Worm (Caenorhabditis elegans): Measurements from ENCODE around the gene R11D1.3.
A peak's percentile ranks its signal among the peaks of the same experiment; 100 is the strongest.

Gene R11D1.3

DNA sequence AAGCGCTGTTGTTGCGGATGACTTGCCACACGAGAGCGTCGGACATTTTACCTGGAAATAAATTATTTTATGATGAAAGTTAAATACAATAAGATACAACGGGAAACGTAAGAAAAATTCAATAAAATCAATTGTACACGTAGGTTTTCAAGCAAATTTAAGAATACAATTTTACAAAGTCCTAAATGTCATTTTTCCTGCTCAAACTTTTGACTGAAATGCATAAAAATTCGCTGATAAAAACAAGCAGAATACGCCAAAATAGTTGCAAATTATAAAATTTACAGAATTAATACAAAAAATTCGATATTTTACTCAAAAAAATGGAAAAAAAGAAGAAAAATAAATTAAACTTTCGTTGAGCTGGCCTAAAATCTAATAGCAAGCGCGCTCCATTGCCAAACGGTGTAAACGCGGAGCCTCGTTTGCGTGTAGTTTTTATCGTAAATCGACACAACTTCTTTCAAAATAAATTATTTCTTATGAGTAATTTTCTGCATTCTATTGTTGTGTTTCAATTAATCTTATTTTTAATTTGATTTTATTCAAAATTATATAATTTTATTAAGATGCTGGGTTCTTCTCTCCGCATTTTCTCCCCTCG, 16.3 kb upstream of the R11D1.3 start, which contains the start of the genes rpl-28 and mrpl-49 (continued):
- TF ChIP-seq ZK546.5 (tag; optimal IDR thresholded peaks at IDR 0.05) (no peak), fkh-2 (tag; optimal IDR thresholded peaks at IDR 0.05) (no peak), hmg-11 (tag; optimal IDR thresholded peaks at IDR 0.05) (peak; percentile 40), egl-27 (tag; optimal IDR thresholded peaks at IDR 0.05) (no peak), tbx-2 (tag; optimal IDR thresholded peaks at IDR 0.05) (peak; percentile 10), pha-4 (tag; optimal IDR thresholded peaks at IDR 0.05) (peak; percentile 98), unc-39 (tag; optimal IDR thresholded peaks at IDR 0.05) (no peak)

ce11 chrV:12727104-12727637, 15.3 kb upstream of the R11D1.3 start, which contains the start of gene R11D1.13:
Gene R11D1.13, plus strand, starts transcription at chrV:12727154.
- TF ChIP-seq nhr-12 (tag; optimal IDR thresholded peaks at IDR 0.05) (no peak), fos-1 (tag; optimal IDR thresholded peaks at IDR 0.05) (no peak), nhr-11 (tag; optimal IDR thresholded peaks at IDR 0.05) (no peak), daf-12 (tag; optimal IDR thresholded peaks at IDR 0.05) (no peak), egl-27 (tag; optimal IDR thresholded peaks at IDR 0.05) (no peak), nhr-28 (tag; optimal IDR thresholded peaks at IDR 0.05) (no peak), unc-62 (GFP tag; optimal IDR thresholded peaks at IDR 0.05) (no peak), unc-39 (tag; optimal IDR thresholded peaks at IDR 0.05) (no peak), nfya-1 (tag; optimal IDR thresholded peaks at IDR 0.05; ENCODE audit: insufficient read depth) (no peak), nhr-76 (tag; optimal IDR thresholded peaks at IDR 0.05) (no peak), nhr-237 (tag; optimal IDR thresholded peaks at IDR 0.05) (no peak), ceh-9 (tag; optimal IDR thresholded peaks at IDR 0.05) (no peak), snpc-4 (tag; optimal IDR thresholded peaks at IDR 0.05) (no peak), eor-1 (tag; optimal IDR thresholded peaks at IDR 0.05) (no peak), ceh-16 (tag; optimal IDR thresholded peaks at IDR 0.05) (no peak)

- TF ChIP-seq aly-2 (tag; optimal IDR thresholded peaks at IDR 0.05) (no peak), mml-1 (tag; optimal IDR thresholded peaks at IDR 0.05) (no peak), lin-15B (tag; optimal IDR thresholded peaks at IDR 0.05) (no peak)
Measured at ce11 chrV:12725893-12726292, 14.0 kb upstream of the R11D1.3 start, which contains the start of gene R11D1.12. Gene R11D1.12, minus strand, starts transcription at chrV:12725993.

- TF ChIP-seq ZK546.5 (tag; optimal IDR thresholded peaks at IDR 0.05) (no peak), nhr-43 (tag; optimal IDR thresholded peaks at IDR 0.05; ENCODE audit: poor library complexity, severe bottlenecking) (no peak), mdl-1 (tag; optimal IDR thresholded peaks at IDR 0.05) (no peak), mml-1 (tag; optimal IDR thresholded peaks at IDR 0.05) (no peak), egl-27 (tag; optimal IDR thresholded peaks at IDR 0.05) (no peak), tbx-2 (tag; optimal IDR thresholded peaks at IDR 0.05) (no peak), zag-1 (tag; optimal IDR thresholded peaks at IDR 0.05) (no peak), skn-1 (tag; optimal IDR thresholded peaks at IDR 0.05) (no peak), elt-2 (tag; optimal IDR thresholded peaks at IDR 0.05) (no peak)
Measured at ce11 chrV:12719713-12720112, 7.8 kb upstream of the R11D1.3 start, which contains the start of gene R11D1.7. Gene R11D1.7, plus strand, starts transcription at chrV:12720013.

- TF ChIP-seq daf-12 (tag; optimal IDR thresholded peaks at IDR 0.05), result no peak
- TF ChIP-seq mdl-1 (tag; optimal IDR thresholded peaks at IDR 0.05), result no peak
- TF ChIP-seq ceh-16 (tag; optimal IDR thresholded peaks at IDR 0.05), result no peak
- TF ChIP-seq nhr-11 (tag; optimal IDR thresholded peaks at IDR 0.05), result no peak
- no peak for TF ChIP-seq sea-2 (GFP tag; optimal IDR thresholded peaks at IDR 0.05)
- no peak for TF ChIP-seq nhr-237 (tag; optimal IDR thresholded peaks at IDR 0.05)
- TF ChIP-seq mml-1 (tag; optimal IDR thresholded peaks at IDR 0.05), result no peak
- TF ChIP-seq ama-1 (optimal IDR thresholded peaks at IDR 0.05), result no peak
- no peak for TF ChIP-seq nfya-1 (tag; optimal IDR thresholded peaks at IDR 0.05; ENCODE audit: insufficient read depth)
- TF ChIP-seq nhr-77 (tag; optimal IDR thresholded peaks at IDR 0.05), result no peak
- TF ChIP-seq tbx-2 (tag; optimal IDR thresholded peaks at IDR 0.05), result no peak
- TF ChIP-seq zag-1 (tag; optimal IDR thresholded peaks at IDR 0.05), result no peak
- no peak for TF ChIP-seq ztf-4 (tag; optimal IDR thresholded peaks at IDR 0.05)
- no peak for TF ChIP-seq unc-39 (tag; optimal IDR thresholded peaks at IDR 0.05)
- no peak for TF ChIP-seq ZK546.5 (tag; optimal IDR thresholded peaks at IDR 0.05)
Measured at ce11 chrV:12718622-12719021, 6.7 kb upstream of the R11D1.3 start, which contains the start of gene str-181. Gene str-181, minus strand, starts transcription at chrV:12718722.
